Fruit fly (Drosophila melanogaster): ENCODE measurements around the gene CG14573.

dm6 chr3L:21730354-21730753, 3.5 kb upstream of the CG14573 start, which contains the start of gene CG14570:
- TF ChIP-seq CG8478 (optimal IDR thresholded peaks at IDR 0.05), result no peak
- no peak for TF ChIP-seq CTCF (optimal IDR thresholded peaks at IDR 0.05)
